Fruit fly (Drosophila melanogaster) whole organism, prepupa: ENCODE results near the gene CG4607.

ENCODE experiments used
- CG11294 ChIP-seq: fragments of 200-800 bp; sonication (Bioruptor generic); IDR thresholded peaks from 2 replicates; pipeline ENCODE4 v1.3.6; 2022; ENCODE audit warnings: missing biosample characterization, missing genetic modification characterization
- CG11762 ChIP-seq: fragments of 200-800 bp; sonication (Bioruptor generic); optimal IDR thresholded peaks from 3 replicates; lab custom pipeline; 2016; ENCODE audit warnings: missing biosample characterization, missing genetic modification characterization; ENCODE audit not compliant: insufficient read depth
- CG11902 ChIP-seq: fragments of 200-800 bp; sonication (Bioruptor generic); optimal IDR thresholded peaks from 3 replicates; lab custom pipeline; 2016; ENCODE audit warnings: missing biosample characterization, missing genetic modification characterization
- CG6792 ChIP-seq: fragments of 200-800 bp; sonication (Bioruptor generic); optimal IDR thresholded peaks from 3 replicates; lab custom pipeline; 2016; ENCODE audit warnings: missing biosample characterization, missing genetic modification characterization
- CG8632 ChIP-seq: fragments of 200-800 bp; sonication (Bioruptor generic); optimal IDR thresholded peaks from 3 replicates; lab custom pipeline; 2016; ENCODE audit warnings: missing biosample characterization, missing genetic modification characterization
- Ets96B ChIP-seq: fragments of 200-800 bp; optimal IDR thresholded peaks from 2 replicates; lab custom pipeline; 2019; ENCODE audit warnings: missing biosample characterization, mild to moderate bottlenecking, missing genetic modification characterization, moderate library complexity
- Gug ChIP-seq: fragments of 200-800 bp; sonication (Bioruptor generic); IDR thresholded peaks from 2 replicates; pipeline ENCODE4 v1.3.6; 2022; ENCODE audit warnings: missing biosample characterization, missing genetic modification characterization
- OdsH ChIP-seq: fragments of 200-800 bp; sonication (Bioruptor generic); optimal IDR thresholded peaks from 3 replicates; lab custom pipeline; 2016; ENCODE audit warnings: missing biosample characterization, missing genetic modification characterization
- Smox ChIP-seq: fragments of 200-800 bp; sonication (Bioruptor generic); optimal IDR thresholded peaks from 3 replicates; lab custom pipeline; 2016; ENCODE audit warnings: missing biosample characterization, missing genetic modification characterization
- achi ChIP-seq: fragments of 200-800 bp; sonication (Bioruptor generic); optimal IDR thresholded peaks from 3 replicates; lab custom pipeline; 2016; ENCODE audit warnings: missing biosample characterization, missing genetic modification characterization
- acj6 ChIP-seq: fragments of 200-800 bp; sonication (Bioruptor generic); optimal IDR thresholded peaks from 3 replicates; lab custom pipeline; 2016; ENCODE audit warnings: missing biosample characterization, missing genetic modification characterization
- eg ChIP-seq: fragments of 200-800 bp; sonication (Bioruptor generic); IDR thresholded peaks from 3 replicates; pipeline ENCODE4 v1.3.6; 2022; ENCODE audit warnings: missing biosample characterization, missing genetic modification characterization
- salr ChIP-seq, 2 experiments: fragments of 200-800 bp; sonication (Bioruptor generic); optimal IDR thresholded peaks; 3 replicates each; lab custom pipeline; 2016 to 2018; ENCODE audit warnings: missing biosample characterization in 2 of 2, missing genetic modification characterization in 2 of 2, mild to moderate bottlenecking in 1 of 2
- topi ChIP-seq: fragments of 200-800 bp; sonication (Bioruptor generic); optimal IDR thresholded peaks from 3 replicates; lab custom pipeline; 2016; ENCODE audit warnings: missing biosample characterization, missing genetic modification characterization

DNA sequence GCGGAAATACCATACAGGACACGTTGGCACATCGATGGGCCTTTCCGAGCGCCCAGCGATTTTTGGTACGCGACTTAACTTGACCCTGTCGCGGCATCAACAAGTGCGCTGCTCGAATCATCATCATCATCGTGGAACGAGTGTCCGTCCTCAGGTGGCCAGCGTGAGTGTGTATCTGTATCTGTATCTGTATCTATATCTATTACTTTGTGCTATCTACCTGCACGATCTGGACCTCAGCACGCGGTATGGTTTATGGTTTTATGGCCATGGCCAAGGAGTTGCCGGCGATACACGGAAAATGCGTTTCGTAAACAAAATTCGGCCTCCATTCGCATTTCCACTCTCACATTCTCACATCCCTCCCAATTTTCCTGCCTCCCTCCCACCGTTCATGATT, 32.2 kb upstream of the CG4607 start:
- TF ChIP-seq CG6792 (no peak), OdsH (GFP tag; lab: Kevin White, UChicago) (no peak), salr (GFP tag; optimal IDR thresholded peaks at IDR 0.05; lab: Kevin White, UChicago) (no peak), Smox (GFP tag; lab: Kevin White, UChicago) (no peak), Gug (GFP tag; lab: Robert Waterston, UW) (no peak), Ets96B (tag; lab: Kevin White, UChicago) (no peak), acj6 (GFP tag; lab: Kevin White, UChicago) (no peak), topi (GFP tag; lab: Kevin White, UChicago) (no peak), CG8632 (no peak), CG11902 (no peak), achi (GFP tag; lab: Kevin White, UChicago) (no peak), CG11294 (GFP tag; lab: Robert Waterston, UW) (no peak), eg (GFP tag; lab: Robert Waterston, UW) (no peak), CG11762 (GFP tag; lab: Kevin White, UChicago) (no peak)
